Fruit fly (Drosophila melanogaster) ovary, adult (tissue): ENCODE results near the gene CG14024.

ENCODE experiments used
- CG17801 ChIP-seq: fragments of 200-800 bp; optimal IDR thresholded peaks from 2 replicates; lab custom pipeline; 2019; ENCODE audit warnings: missing biosample characterization, mild to moderate bottlenecking, missing genetic modification characterization, moderate library complexity; ENCODE audit not compliant: partially characterized antibody

CG14024 gene

DNA sequence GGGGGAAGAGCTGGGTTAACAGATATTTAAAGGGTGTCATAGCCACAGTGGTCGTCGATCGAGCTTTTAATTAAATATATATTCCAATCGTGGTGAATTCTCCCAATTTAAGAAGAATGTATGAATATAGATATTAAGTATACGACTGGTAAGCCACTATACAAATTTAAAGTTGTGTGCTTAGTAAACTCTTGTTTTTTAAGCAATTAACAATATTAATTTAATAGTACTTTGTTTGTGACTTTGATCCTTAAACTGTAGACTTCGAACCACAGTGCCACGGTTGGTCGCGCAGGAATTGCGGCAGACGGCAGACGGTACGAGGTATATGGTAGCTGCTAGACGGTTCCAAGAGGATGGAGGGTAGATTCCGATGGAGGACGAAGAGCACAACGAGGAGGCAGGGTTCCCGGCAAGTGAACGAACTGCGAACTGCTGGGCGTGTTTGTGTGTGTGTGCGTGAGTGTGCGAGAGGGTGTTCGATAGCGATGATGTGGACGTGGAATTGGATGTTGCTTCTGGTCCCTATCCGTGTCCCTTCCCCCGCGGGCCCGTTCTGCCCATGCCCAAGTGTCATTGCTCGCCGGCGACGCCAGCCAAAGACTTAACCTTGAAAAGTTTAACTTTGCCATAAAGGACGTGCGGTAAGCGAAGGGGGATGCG, 27.0 kb downstream of the CG14024 start:
- TF ChIP-seq CG17801, result no peak

DNA sequence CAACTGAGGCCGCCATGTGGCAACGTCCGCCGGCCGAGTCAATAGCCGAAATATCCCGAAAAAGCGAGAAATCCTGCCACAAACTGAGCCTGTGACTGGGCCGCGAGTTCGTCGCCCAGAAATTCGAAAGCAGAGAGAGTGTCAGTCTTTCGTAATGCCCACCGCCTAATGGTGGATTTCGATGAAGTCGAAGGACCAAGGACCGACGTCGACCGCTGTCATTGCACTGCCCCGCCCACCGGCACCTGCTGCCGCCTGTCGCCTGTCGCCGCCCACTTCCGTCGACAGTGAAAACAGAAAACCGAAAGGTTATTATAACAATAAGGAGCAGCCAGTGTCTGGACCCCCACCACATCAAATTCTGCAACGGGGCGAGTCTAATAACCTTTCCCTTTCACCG, 28.1 kb downstream of the CG14024 start:
- TF ChIP-seq CG17801, result no peak

DNA sequence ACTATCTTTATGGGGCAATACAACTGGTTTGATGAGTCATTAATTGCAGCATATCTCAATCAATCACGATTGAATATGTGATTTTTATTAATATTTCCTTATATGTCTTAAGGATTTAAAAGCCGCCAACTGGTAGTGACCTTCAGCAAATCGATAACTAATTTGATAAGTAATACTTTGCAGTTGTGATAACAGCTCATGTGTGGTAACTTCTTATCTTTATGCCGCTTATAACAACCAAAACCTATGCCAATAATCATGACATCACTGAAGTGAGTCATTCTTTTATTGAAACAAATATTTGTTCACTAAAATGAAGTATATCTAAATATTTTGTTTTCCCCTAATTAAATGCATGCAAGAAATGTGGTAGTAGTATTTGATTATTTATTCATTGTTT, 28.8 kb downstream of the CG14024 start:
- no peak for TF ChIP-seq CG17801

DNA sequence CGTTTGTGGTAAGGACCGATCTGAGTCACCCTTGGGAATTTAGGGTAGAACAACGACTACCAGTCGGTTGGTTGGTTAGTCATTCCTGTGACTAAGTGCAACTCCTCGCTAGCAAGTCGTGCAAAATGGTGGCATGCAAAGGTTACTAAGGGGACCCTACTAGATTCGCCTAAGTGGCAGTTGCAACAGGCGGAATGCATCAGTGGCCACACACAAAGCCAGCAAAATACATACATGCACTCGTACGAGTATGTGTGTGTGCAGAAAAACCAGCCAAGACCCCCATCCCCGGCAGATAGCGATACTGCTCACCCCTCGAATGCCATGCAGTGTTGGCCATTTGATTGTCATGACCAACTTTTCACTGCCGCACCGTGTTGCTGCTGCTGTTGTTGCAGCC, 29.9 kb downstream of the CG14024 start:
- no peak for TF ChIP-seq CG17801

DNA sequence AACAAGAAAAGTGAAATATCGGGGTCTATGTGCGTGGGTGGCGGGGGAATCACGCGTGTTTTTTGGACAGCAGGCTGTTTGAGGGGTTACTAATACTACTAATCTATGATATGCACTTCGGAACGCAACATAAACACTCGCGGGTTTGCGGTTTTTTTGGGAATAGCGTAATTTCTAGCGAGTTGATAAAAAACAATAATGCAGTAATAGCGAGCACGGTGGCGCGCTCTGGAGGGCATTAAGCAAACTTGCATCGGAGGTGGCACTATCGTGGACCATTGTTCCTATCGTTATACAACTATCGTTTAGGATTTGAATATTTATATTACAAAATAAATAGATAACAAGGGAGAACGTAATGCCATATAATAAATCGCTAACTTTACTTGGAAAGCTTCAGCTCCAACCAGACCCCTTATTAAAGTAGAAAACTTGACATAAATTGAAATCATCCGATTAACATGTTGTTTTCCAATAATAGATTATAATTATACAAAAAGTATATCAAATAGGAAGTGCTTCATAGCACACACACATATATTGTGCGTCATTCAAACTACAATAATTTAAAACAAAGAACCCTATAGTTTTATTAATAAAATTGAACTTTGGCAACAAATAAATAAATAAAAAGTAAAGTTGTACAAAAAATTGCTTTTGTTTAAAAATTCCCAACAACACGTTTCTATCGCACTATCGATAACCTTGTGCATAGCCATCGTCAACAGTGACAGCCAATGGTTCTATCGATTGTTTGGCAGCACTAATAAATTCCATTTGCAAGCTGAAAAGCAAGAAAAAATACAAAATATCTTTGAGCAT, 36.2 kb downstream of the CG14024 start, which contains the start of the genes Nin and Bub1:
Gene Nin (minus strand): TSS at position 240 of the 822 bp plus-strand sequence.
Gene Bub1 (plus strand): TSS at position 557 of the 822 bp plus-strand sequence.
- peak; percentile 4 for TF ChIP-seq CG17801

DNA sequence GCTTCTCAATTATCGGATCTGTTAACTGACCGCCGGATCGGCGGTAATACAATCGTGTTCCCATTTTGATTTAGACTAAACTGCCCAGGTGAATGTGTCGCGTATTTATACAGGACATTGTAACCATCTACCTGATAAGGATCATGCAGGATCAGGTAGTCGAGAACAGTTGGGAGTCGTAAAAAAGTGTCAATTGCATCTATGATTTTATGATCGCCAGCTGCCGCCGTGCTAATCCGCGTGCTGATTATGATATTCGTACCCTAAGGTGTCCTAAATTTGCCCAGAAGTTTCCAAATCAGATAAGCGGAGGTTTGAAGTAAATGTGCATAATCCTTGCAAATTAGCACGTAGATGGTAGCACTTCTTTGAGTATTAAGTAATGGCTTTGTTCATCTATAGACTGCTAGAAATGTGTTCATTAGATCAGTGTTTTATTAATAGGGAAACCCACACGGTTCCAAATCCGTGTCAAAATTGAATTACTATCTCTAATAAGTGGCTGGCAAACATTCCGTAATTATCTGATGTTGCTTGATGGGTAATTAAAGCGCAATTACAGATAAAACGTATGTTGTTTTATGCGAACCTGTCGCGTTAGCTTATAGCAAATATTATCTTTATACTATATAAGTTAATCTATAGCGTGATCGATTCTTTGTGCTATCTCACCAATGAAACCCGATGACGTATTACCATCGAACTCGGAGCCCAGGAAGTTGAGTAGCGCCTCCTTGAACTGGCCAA, 37.3 kb downstream of the CG14024 start:
- TF ChIP-seq CG17801, result no peak

DNA sequence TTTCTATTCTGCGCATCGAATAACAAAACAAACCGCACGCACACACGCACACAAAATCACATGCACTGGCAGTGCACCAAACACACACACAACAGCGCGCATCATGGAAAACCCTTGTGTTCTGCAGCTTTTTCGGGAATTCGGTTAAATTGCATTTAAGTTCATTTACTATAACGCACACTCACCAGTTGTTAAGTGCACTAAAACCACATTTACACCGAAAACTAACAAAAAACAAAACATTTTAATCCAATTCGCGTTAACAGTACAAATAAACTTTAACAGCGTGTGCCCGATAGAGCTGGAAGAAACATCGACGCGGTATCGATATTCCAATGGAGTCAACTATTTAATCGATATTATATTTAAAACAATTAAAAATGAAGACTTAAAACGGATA, 43.6 kb downstream of the CG14024 start, which contains the start of gene tkv:
Gene tkv (minus strand): TSS at position 304 of the 400 bp plus-strand sequence.
- TF ChIP-seq CG17801, result no peak

DNA sequence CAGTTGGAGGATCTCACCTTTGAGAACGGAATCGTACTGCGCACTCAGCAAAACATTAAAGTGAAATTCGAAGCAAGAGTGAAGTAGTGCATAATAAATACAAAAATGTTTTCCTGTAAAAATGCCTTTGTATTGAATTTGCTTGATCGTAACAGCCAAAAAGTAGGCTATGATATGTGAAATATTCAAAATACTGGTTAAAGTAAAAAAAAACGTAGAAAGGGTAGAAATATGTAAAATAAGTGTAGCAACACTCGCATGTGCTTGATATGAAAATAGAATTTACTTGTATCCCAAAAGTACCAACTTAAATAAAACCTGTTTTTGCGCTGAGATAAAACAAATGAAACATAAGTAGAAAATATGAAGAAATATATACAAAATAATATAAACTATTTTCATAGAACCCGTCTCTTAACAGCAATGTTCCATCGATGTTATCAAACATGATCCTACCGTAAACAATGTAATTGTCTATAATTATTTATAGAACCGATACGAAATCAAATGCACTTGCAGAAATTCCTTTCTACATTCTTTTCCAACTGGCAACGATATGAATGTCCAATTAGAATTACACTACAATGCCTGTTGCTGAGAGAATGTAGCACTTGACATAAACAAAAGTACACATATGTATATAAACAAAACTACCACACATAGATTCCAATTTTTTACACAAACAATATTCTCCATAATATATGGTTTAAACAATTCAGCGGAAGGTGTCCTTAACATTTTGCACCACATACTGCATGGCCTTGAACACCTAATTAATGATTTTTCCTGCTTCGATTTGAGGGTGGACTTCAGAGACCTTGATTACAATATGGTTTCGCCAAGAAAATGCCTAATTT, 44.3 kb downstream of the CG14024 start:
- no peak for TF ChIP-seq CG17801

DNA sequence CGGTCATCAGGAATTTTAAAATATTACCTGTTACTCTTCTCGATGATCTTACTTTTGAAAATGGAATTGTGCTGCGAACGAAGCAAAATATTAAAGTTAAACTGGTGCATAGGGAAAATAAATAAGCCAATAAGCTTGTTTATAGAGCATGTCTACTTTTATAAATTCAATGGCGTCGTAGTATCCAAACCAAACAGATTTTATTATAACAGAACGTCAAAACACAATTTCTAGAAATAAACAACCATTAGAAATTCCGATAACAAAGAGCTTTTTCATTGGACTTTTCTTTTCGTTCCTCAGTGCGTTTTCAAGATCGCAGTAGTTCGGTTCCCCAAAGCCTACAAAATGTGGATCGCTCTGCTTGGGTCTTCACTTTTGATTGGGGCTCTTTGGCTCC, 46.5 kb downstream of the CG14024 start, which contains the start of gene Cyp4ac3:
Gene Cyp4ac3 (plus strand): TSS at position 301 of the 400 bp plus-strand sequence.
- TF ChIP-seq CG17801, result no peak

DNA sequence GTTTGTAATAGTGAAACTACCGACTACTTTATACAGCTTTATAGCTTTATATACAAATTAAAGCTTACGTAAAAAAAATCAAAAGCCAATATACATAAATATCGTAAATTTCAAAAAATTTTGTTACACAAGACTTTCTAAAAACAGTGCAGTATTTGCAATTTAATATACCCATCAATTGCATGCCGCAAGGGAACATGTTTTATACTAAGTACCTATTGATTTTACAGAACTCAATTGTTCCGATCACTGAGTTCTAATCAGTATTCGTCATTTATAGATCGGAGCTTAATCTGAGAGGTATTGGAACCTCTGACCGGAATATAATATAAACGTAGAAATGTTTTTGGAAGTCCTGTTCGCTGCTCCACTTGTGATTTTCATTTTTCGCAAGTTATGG, 48.6 kb downstream of the CG14024 start, which contains the start of gene Cyp4ac2:
Gene Cyp4ac2 (plus strand): TSS at position 301 of the 400 bp plus-strand sequence.
- no peak for TF ChIP-seq CG17801

DNA sequence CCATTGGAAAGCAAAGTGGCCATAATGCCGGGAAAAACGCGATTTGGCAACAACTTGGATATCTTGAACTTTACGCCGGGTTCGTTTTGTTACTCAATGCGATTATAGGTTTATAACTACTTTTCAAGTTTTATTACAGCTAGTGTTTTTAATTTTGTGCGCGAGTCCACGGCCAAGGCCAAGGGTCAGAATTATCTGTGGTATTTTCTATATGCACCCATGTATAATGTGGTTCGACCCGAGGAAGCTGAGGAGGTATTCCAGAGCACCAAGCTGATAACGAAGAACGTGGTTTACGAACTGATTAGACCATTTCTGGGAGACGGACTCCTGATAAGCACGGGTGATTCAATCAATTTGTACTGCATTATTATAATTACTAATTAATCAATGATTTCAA, 50.5 kb downstream of the CG14024 start:
- no peak for TF ChIP-seq CG17801

DNA sequence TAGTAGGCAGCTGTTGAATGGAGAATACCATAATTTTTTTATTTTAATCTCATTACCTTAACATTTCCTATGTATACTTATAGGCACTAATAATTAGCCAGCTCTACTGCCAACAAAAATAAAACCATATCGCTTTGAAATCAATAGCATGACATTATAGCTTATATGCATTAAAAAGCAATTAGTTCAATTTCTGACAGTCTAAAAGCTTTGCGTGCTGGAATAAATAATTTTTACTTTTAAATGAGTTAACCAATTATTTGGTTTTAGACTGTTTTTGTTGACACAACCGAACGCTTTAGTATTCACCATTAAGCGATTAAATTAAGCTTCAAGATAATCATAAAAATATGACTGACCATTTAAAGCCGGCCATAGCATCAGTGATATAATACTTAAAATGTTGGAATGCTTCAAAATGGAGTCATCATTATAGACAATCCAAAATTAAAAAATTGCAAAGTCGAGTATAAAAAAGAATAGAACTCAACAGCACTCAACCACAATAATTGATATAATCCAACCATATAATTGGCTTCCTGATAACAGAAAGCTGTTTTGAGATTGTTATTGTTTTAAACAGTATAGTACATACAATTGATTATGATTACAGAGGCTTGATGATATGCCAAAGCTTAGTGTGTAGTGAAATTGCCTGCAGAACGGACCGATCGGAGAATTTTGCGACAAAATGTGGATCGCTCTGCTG, 51.2 kb downstream of the CG14024 start, which contains the start of gene Cyp4ac1:
Gene Cyp4ac1 (plus strand): TSS at position 659 of the 709 bp plus-strand sequence.
- TF ChIP-seq CG17801, result no peak
